Worm (Caenorhabditis elegans) whole organism, mixed stage, embryonic: ENCODE results near the gene ZK899.1.

Source experiments
- blmp-1 ChIP-seq: fragments of 150-350 bp; optimal IDR thresholded peaks from 2 replicates; lab custom pipeline; 2014; ENCODE audit warnings: missing biosample characterization, missing genetic modification characterization
- ces-1 ChIP-seq: fragments of 150-350 bp; optimal IDR thresholded peaks from 2 replicates; lab custom pipeline; 2014; ENCODE audit warnings: missing biosample characterization, missing genetic modification reagents, missing genetic modification characterization
- drap-1 ChIP-seq: fragments of 200-800 bp; sonication (Bioruptor generic); optimal IDR thresholded peaks from 3 replicates; lab custom pipeline; 2018; ENCODE audit warnings: mild to moderate bottlenecking, missing genetic modification characterization, missing compliant biosample characterization
- elt-1 ChIP-seq: sonication (generic microtip); optimal IDR thresholded peaks from 2 replicates; lab custom pipeline; 2017; ENCODE audit warnings: missing genetic modification characterization, mild to moderate bottlenecking, missing compliant biosample characterization, antibody characterized with exemption, moderate library complexity, borderline replicate concordance; ENCODE audit not compliant: insufficient read depth
- lin-13 ChIP-seq: fragments of 150-350 bp; optimal IDR thresholded peaks from 2 replicates; lab custom pipeline; 2014; ENCODE audit warnings: missing biosample characterization, missing genetic modification characterization
- lin-32 ChIP-seq: fragments of 200-800 bp; sonication (Bioruptor generic); optimal IDR thresholded peaks from 2 replicates; lab custom pipeline; 2018; ENCODE audit warnings: mild to moderate bottlenecking, missing genetic modification characterization, missing compliant biosample characterization
- mep-1 ChIP-seq: fragments of 150-350 bp; optimal IDR thresholded peaks from 2 replicates; lab custom pipeline; 2017; ENCODE audit warnings: missing biosample characterization, missing genetic modification reagents, missing genetic modification characterization, inconsistent platforms
- nhr-237 ChIP-seq: fragments of 150-350 bp; optimal IDR thresholded peaks from 2 replicates; lab custom pipeline; 2014; ENCODE audit warnings: missing biosample characterization, missing genetic modification characterization
- nhr-76 ChIP-seq: sonication (generic microtip); optimal IDR thresholded peaks from 2 replicates; lab custom pipeline; 2017; ENCODE audit warnings: missing biosample characterization, missing genetic modification characterization
- tbx-8 ChIP-seq: fragments of 200-800 bp; sonication (Bioruptor generic); optimal IDR thresholded peaks from 2 replicates; lab custom pipeline; 2018; ENCODE audit warnings: mild to moderate bottlenecking, missing genetic modification characterization, moderate library complexity, missing compliant biosample characterization
- unc-120 ChIP-seq: sonication (generic microtip); optimal IDR thresholded peaks from 2 replicates; lab custom pipeline; 2017; ENCODE audit warnings: missing genetic modification characterization, missing compliant biosample characterization; ENCODE audit not compliant: poor library complexity, severe bottlenecking
- unc-62 ChIP-seq: fragments of 150-350 bp; optimal IDR thresholded peaks from 2 replicates; lab custom pipeline; 2014; ENCODE audit warnings: missing biosample characterization, missing genetic modification reagents, missing genetic modification characterization

- TF ChIP-seq nhr-76 (tag; lab: Kevin White, UChicago) (no peak), unc-120 (tag; lab: Kevin White, UChicago) (no peak), lin-13 (no peak), mep-1 (tag; lab: Kevin White, UChicago) (no peak), nhr-237 (tag; lab: Kevin White, UChicago) (no peak), tbx-8 (GFP tag; lab: Kevin White, UChicago) (no peak), unc-62 (GFP tag; lab: Kevin White, UChicago) (no peak), blmp-1 (tag; lab: Kevin White, UChicago) (no peak), lin-32 (GFP tag; lab: Kevin White, UChicago) (no peak), elt-1 (tag; lab: Kevin White, UChicago) (no peak), drap-1 (GFP tag; lab: Kevin White, UChicago) (no peak), ces-1 (GFP tag; lab: Kevin White, UChicago) (no peak)
Measured at ce11 chrX:9489578-9489977, 43.1 kb downstream of the ZK899.1 start.
